Worm (Caenorhabditis elegans): ENCODE data around the gene spe-10.

spe-10 gene

DNA sequence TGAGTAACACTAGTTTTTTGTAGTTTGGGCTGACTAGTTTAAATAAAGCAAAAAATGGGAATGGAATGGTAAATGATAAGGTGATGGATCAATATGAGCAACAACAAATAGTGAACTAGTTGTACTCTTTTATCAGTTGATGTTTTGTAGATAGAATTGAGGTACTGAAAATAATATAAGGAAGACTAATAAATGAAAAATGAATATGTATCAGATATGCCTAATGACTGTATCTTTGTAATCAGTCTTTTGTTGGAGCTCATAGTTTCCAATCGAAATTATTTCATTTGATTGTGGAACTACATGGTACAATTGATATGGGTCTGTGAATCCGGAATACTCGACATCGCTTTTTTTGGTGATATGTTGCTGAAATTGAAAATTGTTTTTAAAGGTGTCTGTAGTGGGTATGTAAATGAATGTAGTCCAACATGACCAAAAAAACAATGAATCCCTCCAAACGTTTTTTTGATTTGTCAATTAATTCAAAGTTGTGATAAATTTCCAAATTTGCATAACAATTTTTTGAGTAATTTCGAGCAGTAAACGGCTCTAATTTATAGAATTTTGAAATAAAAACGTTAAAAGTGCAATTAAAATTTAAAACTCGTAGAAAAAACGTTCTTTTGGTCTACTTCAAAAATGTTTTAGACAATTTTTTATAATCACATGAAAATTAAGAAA is 26.1 kb downstream of the spe-10 start, which contains the start of gene F15H10.12:
F15H10.12 (minus strand) TSS at position 51 of the 684 bp plus-strand sequence.
- no peak for TF ChIP-seq ceh-16 (tag; optimal IDR thresholded peaks at IDR 0.05)
- TF ChIP-seq snpc-4 (tag; optimal IDR thresholded peaks at IDR 0.05) = no peak
- TF ChIP-seq peb-1 (tag; optimal IDR thresholded peaks at IDR 0.05) = no peak
- TF ChIP-seq lin-11 (tag; optimal IDR thresholded peaks at IDR 0.05) = no peak
- no peak for TF ChIP-seq mdl-1 (tag; optimal IDR thresholded peaks at IDR 0.05)
- no peak for TF ChIP-seq mbf-1 (tag; optimal IDR thresholded peaks at IDR 0.05)
- TF ChIP-seq fos-1 (tag; optimal IDR thresholded peaks at IDR 0.05) = no peak
- no peak for TF ChIP-seq nhr-129 (tag; optimal IDR thresholded peaks at IDR 0.05)
- no peak for TF ChIP-seq ztf-1 (GFP tag; conservative IDR thresholded peaks at IDR 0.05)
- TF ChIP-seq unc-39 (tag; optimal IDR thresholded peaks at IDR 0.05) = no peak
- no peak for TF ChIP-seq ZK546.5 (tag; optimal IDR thresholded peaks at IDR 0.05)

ce11 chrV:10414610-10415009 is 30.6 kb downstream of the spe-10 start, which contains the start of gene F15H10.9:
Gene F15H10.9 (minus strand): TSS chrV:10414710.
- TF ChIP-seq dmd-4 (tag; optimal IDR thresholded peaks at IDR 0.05) = no peak
- TF ChIP-seq nhr-237 (tag; optimal IDR thresholded peaks at IDR 0.05) = no peak
- TF ChIP-seq F13H6.1 (tag; optimal IDR thresholded peaks at IDR 0.05) = no peak
- TF ChIP-seq nhr-11 (tag; optimal IDR thresholded peaks at IDR 0.05) = no peak
- TF ChIP-seq unc-39 (tag; optimal IDR thresholded peaks at IDR 0.05) = no peak
- TF ChIP-seq lsy-2 (tag; optimal IDR thresholded peaks at IDR 0.05) = no peak
- no peak for TF ChIP-seq ZK546.5 (tag; optimal IDR thresholded peaks at IDR 0.05)
- TF ChIP-seq egl-27 (tag; optimal IDR thresholded peaks at IDR 0.05) = no peak
- no peak for TF ChIP-seq nhr-21 (tag; optimal IDR thresholded peaks at IDR 0.05)
- TF ChIP-seq nhr-6 (tag; optimal IDR thresholded peaks at IDR 0.05) = no peak
- no peak for TF ChIP-seq ztf-11 (tag; optimal IDR thresholded peaks at IDR 0.05)
- no peak for TF ChIP-seq elt-3 (tag; optimal IDR thresholded peaks at IDR 0.05)
- no peak for TF ChIP-seq gmeb-1 (tag; optimal IDR thresholded peaks at IDR 0.05)
- TF ChIP-seq nhr-12 (tag; optimal IDR thresholded peaks at IDR 0.05) = no peak
- TF ChIP-seq lin-39 (tag; optimal IDR thresholded peaks at IDR 0.05) = no peak
- TF ChIP-seq lin-11 (tag; optimal IDR thresholded peaks at IDR 0.05) = no peak
- no peak for TF ChIP-seq ceh-16 (tag; optimal IDR thresholded peaks at IDR 0.05)
- TF ChIP-seq skn-1 (tag; optimal IDR thresholded peaks at IDR 0.05) = no peak
- TF ChIP-seq aly-2 (tag; optimal IDR thresholded peaks at IDR 0.05) = no peak

DNA sequence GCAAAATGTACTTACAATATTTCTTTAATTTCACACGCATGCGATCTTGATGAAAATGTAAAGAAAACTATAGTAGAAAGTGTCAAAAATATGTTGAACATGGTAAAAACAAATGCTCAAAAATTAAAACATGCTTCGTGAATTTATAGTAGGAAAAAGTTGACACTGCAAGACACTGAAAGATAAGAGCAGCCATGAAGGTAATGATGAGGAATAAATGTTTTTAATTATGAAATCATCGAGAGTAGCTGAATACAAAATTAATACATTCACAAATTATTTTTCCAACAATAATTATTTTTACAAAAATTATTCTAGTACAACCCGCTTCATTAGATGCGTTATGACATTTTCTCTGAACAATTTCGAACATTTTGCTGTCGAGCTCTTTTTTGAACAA is 32.9 kb downstream of the spe-10 start, which contains the start of gene F15H10.10:
F15H10.10 (minus strand) TSS at position 101 of the 400 bp plus-strand sequence.
- TF ChIP-seq snpc-4 (tag; optimal IDR thresholded peaks at IDR 0.05) (no peak), sma-9 (GFP tag; optimal IDR thresholded peaks at IDR 0.05) (no peak), sma-9 (tag; optimal IDR thresholded peaks at IDR 0.05) (no peak), fos-1 (tag; optimal IDR thresholded peaks at IDR 0.05) (no peak), ztf-4 (tag; optimal IDR thresholded peaks at IDR 0.05) (no peak), sma-3 (GFP tag; optimal IDR thresholded peaks at IDR 0.05) (no peak), mbf-1 (tag; optimal IDR thresholded peaks at IDR 0.05) (no peak), elt-1 (tag; optimal IDR thresholded peaks at IDR 0.05) (no peak), ztf-11 (tag; optimal IDR thresholded peaks at IDR 0.05) (no peak), lsy-2 (tag; optimal IDR thresholded peaks at IDR 0.05) (no peak), zag-1 (tag; optimal IDR thresholded peaks at IDR 0.05) (no peak), gmeb-1 (tag; optimal IDR thresholded peaks at IDR 0.05) (no peak), sem-4 (tag; optimal IDR thresholded peaks at IDR 0.05) (no peak), mdl-1 (tag; optimal IDR thresholded peaks at IDR 0.05) (no peak), nhr-6 (tag; optimal IDR thresholded peaks at IDR 0.05) (no peak), unc-62 (GFP tag; optimal IDR thresholded peaks at IDR 0.05) (no peak), blmp-1 (tag; optimal IDR thresholded peaks at IDR 0.05; ENCODE audit: insufficient read depth) (no peak), F13H6.1 (tag; optimal IDR thresholded peaks at IDR 0.05) (no peak), nhr-237 (tag; optimal IDR thresholded peaks at IDR 0.05) (no peak), nhr-12 (tag; optimal IDR thresholded peaks at IDR 0.05) (no peak)

ce11 chrV:10418961-10419360 is 34.9 kb downstream of the spe-10 start, which contains the start of gene F15H10.5:
Gene F15H10.5 (minus strand): TSS chrV:10419061.
- TF ChIP-seq sem-4 (tag; optimal IDR thresholded peaks at IDR 0.05) (no peak), gmeb-1 (tag; optimal IDR thresholded peaks at IDR 0.05) (no peak), sma-9 (GFP tag; optimal IDR thresholded peaks at IDR 0.05) (no peak), sma-9 (tag; optimal IDR thresholded peaks at IDR 0.05) (no peak)

Measured in whole organism, L2 larva.